Worm (Caenorhabditis elegans) whole organism, L1 larva: ENCODE results near the gene R09H10.1.

Experiments used
- F16B12.6 ChIP-seq: fragments of 150-350 bp; optimal IDR thresholded peaks from 2 replicates; lab custom pipeline; 2014; ENCODE audit warnings: missing biosample characterization, missing genetic modification characterization
- aha-1 ChIP-seq: fragments of 150-350 bp; optimal IDR thresholded peaks from 2 replicates; lab custom pipeline; 2014; ENCODE audit warnings: missing biosample characterization, missing genetic modification characterization
- blmp-1 ChIP-seq: fragments of 150-350 bp; optimal IDR thresholded peaks from 2 replicates; lab custom pipeline; 2014; ENCODE audit warnings: missing biosample characterization, missing genetic modification characterization
- ceh-8 ChIP-seq: fragments of 200-800 bp; sonication (Bioruptor generic); optimal IDR thresholded peaks from 2 replicates; lab custom pipeline; 2018; ENCODE audit warnings: mild to moderate bottlenecking, missing genetic modification characterization, moderate library complexity, missing compliant biosample characterization
- ceh-88 ChIP-seq: fragments of 200-800 bp; sonication (Bioruptor generic); IDR thresholded peaks from 2 replicates; pipeline ENCODE4 v1.3.6; 2022; ENCODE audit warnings: missing genetic modification characterization, missing compliant biosample characterization
- ces-1 ChIP-seq: fragments of 150-350 bp; optimal IDR thresholded peaks from 2 replicates; lab custom pipeline; 2014; ENCODE audit warnings: missing biosample characterization, missing genetic modification reagents, missing genetic modification characterization
- efl-1 ChIP-seq, 4 experiments: fragments of 150-350 bp; optimal IDR thresholded peaks in 3 of 4; peaks in 1 of 4; 1 replicate in 1 of 4; 2 replicates in 3 of 4; lab custom pipeline; 2014; ENCODE audit warnings: missing biosample characterization in 2 of 4, missing genetic modification characterization in 2 of 4, missing genetic modification reagents in 2 of 4
- efl-3 ChIP-seq: fragments of 200-800 bp; sonication (Bioruptor generic); optimal IDR thresholded peaks from 2 replicates; lab custom pipeline; 2018; ENCODE audit warnings: mild to moderate bottlenecking, missing genetic modification characterization, missing compliant biosample characterization
- egl-27 ChIP-seq, 2 experiments: fragments of 150-350 bp in 1 of 2; sonication (generic microtip); optimal IDR thresholded peaks; 3 replicates each; lab custom pipeline; 2017 to 2018; ENCODE audit warnings: missing biosample characterization in 2 of 2, missing genetic modification characterization in 2 of 2, missing genetic modification reagents in 2 of 2
- elt-2 ChIP-seq: sonication (generic microtip); optimal IDR thresholded peaks from 2 replicates; lab custom pipeline; 2016; ENCODE audit warnings: missing genetic modification characterization, mild to moderate bottlenecking, inconsistent platforms, missing compliant biosample characterization, missing genetic modification reagents
- elt-3 ChIP-seq, 6 experiments: fragments of 150-350 bp in 1 of 6; sonication (generic microtip); optimal IDR thresholded peaks; 2 replicates each; lab custom pipeline; 2017 to 2018; ENCODE audit warnings: missing biosample characterization in 6 of 6, missing genetic modification characterization in 6 of 6, inconsistent platforms in 1 of 6
- fkh-4 ChIP-seq: sonication (generic microtip); optimal IDR thresholded peaks from 2 replicates; lab custom pipeline; 2016; ENCODE audit warnings: missing compliant biosample characterization, missing genetic modification characterization, borderline replicate concordance
- fkh-8 ChIP-seq: sonication (generic microtip); optimal IDR thresholded peaks from 2 replicates; lab custom pipeline; 2016; ENCODE audit warnings: mild to moderate bottlenecking, missing genetic modification characterization, missing compliant biosample characterization
- hlh-17 ChIP-seq: fragments of 200-800 bp; sonication (Bioruptor generic); optimal IDR thresholded peaks from 2 replicates; lab custom pipeline; 2018; ENCODE audit warnings: missing genetic modification characterization, mild to moderate bottlenecking, missing compliant biosample characterization, moderate library complexity, borderline replicate concordance
- hlh-4 ChIP-seq: sonication (generic microtip); optimal IDR thresholded peaks from 2 replicates; lab custom pipeline; 2016; ENCODE audit warnings: mild to moderate bottlenecking, missing genetic modification characterization, missing compliant biosample characterization
- irx-1 ChIP-seq: sonication (generic microtip); optimal IDR thresholded peaks from 2 replicates; lab custom pipeline; 2016; ENCODE audit warnings: missing genetic modification characterization, missing compliant biosample characterization
- jun-1 ChIP-seq: fragments of 150-350 bp; optimal IDR thresholded peaks from 2 replicates; lab custom pipeline; 2014; ENCODE audit warnings: missing biosample characterization, missing genetic modification reagents, missing genetic modification characterization
- lin-14 ChIP-seq: fragments of 200-800 bp; sonication (Bioruptor generic); optimal IDR thresholded peaks from 2 replicates; lab custom pipeline; 2018; ENCODE audit warnings: mild to moderate bottlenecking, missing genetic modification characterization, moderate library complexity, missing compliant biosample characterization
- lin-35 ChIP-seq, 2 experiments: fragments of 150-350 bp; optimal IDR thresholded peaks; 2 replicates each; lab custom pipeline; 2014; ENCODE audit warnings: missing biosample characterization in 2 of 2, missing genetic modification characterization in 2 of 2, missing genetic modification reagents in 2 of 2
- lin-39 ChIP-seq: fragments of 150-350 bp; optimal IDR thresholded peaks from 2 replicates; lab custom pipeline; 2014; ENCODE audit warnings: missing biosample characterization, missing genetic modification reagents, missing genetic modification characterization
- lsy-2 ChIP-seq, 2 experiments: fragments of 150-350 bp; optimal IDR thresholded peaks; 2 replicates each; lab custom pipeline; 2014; ENCODE audit warnings: missing biosample characterization in 2 of 2, missing genetic modification characterization in 2 of 2
- mab-9 ChIP-seq: fragments of 200-800 bp; sonication (Bioruptor generic); IDR thresholded peaks from 2 replicates; pipeline ENCODE4 v1.3.6; 2022; ENCODE audit warnings: missing genetic modification reagents, missing genetic modification characterization, missing compliant biosample characterization
- mdl-1 ChIP-seq, 2 experiments: fragments of 150-350 bp; optimal IDR thresholded peaks; 2 replicates each; lab custom pipeline; 2014 to 2017; ENCODE audit warnings: missing biosample characterization in 2 of 2, missing genetic modification characterization in 2 of 2, inconsistent platforms in 1 of 2
- mep-1 ChIP-seq: fragments of 150-350 bp; optimal IDR thresholded peaks from 2 replicates; lab custom pipeline; 2014; ENCODE audit warnings: missing biosample characterization, missing genetic modification characterization
- nhr-12 ChIP-seq: sonication (generic microtip); optimal IDR thresholded peaks from 2 replicates; lab custom pipeline; 2017; ENCODE audit warnings: missing biosample characterization, missing genetic modification characterization
- nhr-20 ChIP-seq: sonication (generic microtip); optimal IDR thresholded peaks from 2 replicates; lab custom pipeline; 2016; ENCODE audit warnings: mild to moderate bottlenecking, missing genetic modification characterization, missing compliant biosample characterization
- nhr-85 ChIP-seq: sonication (generic microtip); peaks from one replicate; lab custom pipeline; 2016; ENCODE audit warnings: missing genetic modification characterization, inconsistent platforms, missing compliant biosample characterization
- pax-3 ChIP-seq: fragments of 200-800 bp; sonication (Bioruptor generic); optimal IDR thresholded peaks from 2 replicates; lab custom pipeline; 2018; ENCODE audit warnings: mild to moderate bottlenecking, missing genetic modification characterization, moderate library complexity, missing compliant biosample characterization
- rnt-1 ChIP-seq: sonication (generic microtip); optimal IDR thresholded peaks from 2 replicates; lab custom pipeline; 2016; ENCODE audit warnings: mild to moderate bottlenecking, missing genetic modification characterization, moderate library complexity, missing compliant biosample characterization
- snu-23 ChIP-seq: sonication (generic microtip); optimal IDR thresholded peaks from 2 replicates; lab custom pipeline; 2016; ENCODE audit warnings: missing genetic modification characterization, missing compliant biosample characterization
- sox-4 ChIP-seq: sonication (generic microtip); optimal IDR thresholded peaks from 2 replicates; lab custom pipeline; 2016; ENCODE audit warnings: missing genetic modification characterization, missing compliant biosample characterization
- sptf-1 ChIP-seq: fragments of 150-350 bp; optimal IDR thresholded peaks from 2 replicates; lab custom pipeline; 2014; ENCODE audit warnings: missing biosample characterization, missing genetic modification characterization
- sup-37 ChIP-seq: fragments of 200-800 bp; sonication (Bioruptor generic); optimal IDR thresholded peaks from 2 replicates; lab custom pipeline; 2018; ENCODE audit warnings: mild to moderate bottlenecking, missing genetic modification characterization, missing compliant biosample characterization
- unc-62 ChIP-seq: fragments of 150-350 bp; optimal IDR thresholded peaks from 2 replicates; lab custom pipeline; 2014; ENCODE audit warnings: missing biosample characterization, missing genetic modification reagents, missing genetic modification characterization
- unc-86 ChIP-seq: sonication (generic microtip); optimal IDR thresholded peaks from 2 replicates; lab custom pipeline; 2016; ENCODE audit warnings: missing genetic modification characterization, missing compliant biosample characterization
- xbp-1 ChIP-seq: sonication (generic microtip); optimal IDR thresholded peaks from 2 replicates; lab custom pipeline; 2016; ENCODE audit warnings: missing genetic modification characterization, missing compliant biosample characterization

Gene R09H10.1

DNA sequence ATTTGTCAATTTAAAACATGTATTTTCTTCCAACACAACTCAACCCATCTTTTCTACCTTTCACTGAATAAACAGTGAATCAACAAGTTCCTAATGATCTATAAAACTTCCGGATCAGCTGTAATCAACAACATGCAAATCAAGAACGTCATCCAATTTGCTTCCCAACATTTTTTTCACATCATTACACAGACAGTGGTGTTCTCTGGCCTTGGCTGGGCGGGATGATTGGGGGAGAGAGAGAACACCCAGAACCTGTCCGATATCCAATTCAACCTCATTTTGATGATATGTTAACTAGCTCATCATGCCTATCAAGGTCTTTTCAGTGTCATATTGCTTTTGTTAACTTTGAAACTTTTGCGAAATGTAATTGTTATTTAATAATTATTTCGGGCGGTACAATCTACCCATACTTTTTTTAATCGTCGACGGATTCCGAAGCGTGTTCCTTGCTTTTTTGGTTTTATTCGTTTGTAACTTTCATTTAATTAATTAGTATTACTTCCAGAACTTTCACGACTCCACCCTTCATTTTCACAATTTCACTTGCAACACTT lies 14.9 kb downstream of the R09H10.1 start, which contains the start of gene ptr-14:
Gene ptr-14, plus strand, starts transcription at position 510 of the 560 bp plus-strand sequence.
- TF ChIP-seq mep-1 (tag; lab: Kevin White, UChicago) (no peak), nhr-85 (tag; lab: Kevin White, UChicago) (peak; percentile 50)

DNA sequence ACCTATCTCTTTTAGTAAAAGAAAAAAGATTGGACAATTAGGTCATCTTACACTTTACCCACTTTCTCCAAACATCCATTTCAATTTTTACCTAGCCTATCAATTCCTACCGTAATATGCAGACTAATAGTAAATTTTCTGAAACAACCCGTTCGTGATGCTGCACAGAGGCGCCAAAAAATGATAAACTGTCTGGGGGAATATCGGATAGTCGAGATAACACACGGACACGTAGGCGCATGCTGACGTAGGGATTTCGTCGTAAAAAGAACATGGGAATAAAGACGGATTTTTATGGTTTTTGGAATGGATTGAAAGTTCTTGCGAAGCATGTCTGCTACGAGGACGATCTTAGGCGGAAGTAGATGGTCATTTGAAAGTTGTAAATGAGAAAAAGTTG lies 16.3 kb downstream of the R09H10.1 start:
- TF ChIP-seq blmp-1 (tag; lab: Kevin White, UChicago) (peak; percentile 76), elt-3 (tag; optimal IDR thresholded peaks at IDR 0.05; lab: Kevin White, UChicago) (peak in 1 of 6 experiments; percentile 57), sox-4 (tag; lab: Kevin White, UChicago) (no peak), efl-1 (optimal IDR thresholded peaks at IDR 0.05; lab: Kevin White, UChicago) (no peak), efl-1 (GFP tag; optimal IDR thresholded peaks at IDR 0.05 in 1 of 2; lab: Kevin White, UChicago) (peak in 1 of 2 experiments; percentile 21)

DNA sequence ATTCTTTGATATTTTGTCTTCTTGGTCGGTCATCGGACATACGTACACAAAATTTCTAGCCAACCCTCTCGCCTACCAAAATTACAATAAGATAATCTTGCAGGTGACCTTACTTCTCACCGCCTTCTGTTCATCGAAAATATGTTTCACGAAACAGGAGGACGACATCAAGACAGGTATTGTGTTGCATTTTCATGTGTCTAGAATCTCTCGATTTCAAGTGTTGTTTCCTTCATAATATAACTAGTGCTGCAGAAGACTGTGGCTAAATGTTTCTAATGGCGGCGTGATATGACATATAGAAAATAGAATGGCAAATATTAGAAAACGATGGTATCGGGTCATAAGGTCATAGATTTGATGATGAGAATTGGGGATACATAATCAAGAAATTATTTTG lies 17.0 kb downstream of the R09H10.1 start:
- TF ChIP-seq rnt-1 (tag; lab: Kevin White, UChicago) (no peak), elt-3 (tag; optimal IDR thresholded peaks at IDR 0.05; lab: Kevin White, UChicago) (peak in 1 of 6 experiments; percentile 46), efl-1 (optimal IDR thresholded peaks at IDR 0.05; lab: Kevin White, UChicago) (no peak), efl-1 (GFP tag; optimal IDR thresholded peaks at IDR 0.05 in 1 of 2; lab: Kevin White, UChicago) (peak in 1 of 2 experiments; percentile 18), hlh-17 (no peak), sup-37 (GFP tag; lab: Kevin White, UChicago) (no peak), unc-86 (no peak), nhr-85 (tag; lab: Kevin White, UChicago) (peak; percentile 66), mdl-1 (tag; optimal IDR thresholded peaks at IDR 0.05; lab: Kevin White, UChicago) (no peak), lsy-2 (tag; optimal IDR thresholded peaks at IDR 0.05; lab: Kevin White, UChicago) (no peak), blmp-1 (tag; lab: Kevin White, UChicago) (peak; percentile 44), lin-35 (GFP tag; optimal IDR thresholded peaks at IDR 0.05; lab: Kevin White, UChicago) (peak in 1 of 2 experiments; percentile 12), unc-62 (GFP tag; lab: Kevin White, UChicago) (no peak), snu-23 (GFP tag; lab: Kevin White, UChicago) (peak; percentile 24), nhr-20 (tag; lab: Kevin White, UChicago) (peak; percentile 50), ceh-88 (GFP tag; lab: Robert Waterston, UW) (no peak), egl-27 (tag; optimal IDR thresholded peaks at IDR 0.05; lab: Kevin White, UChicago) (no peak), mep-1 (tag; lab: Kevin White, UChicago) (no peak), lin-14 (GFP tag; lab: Kevin White, UChicago) (peak; percentile 65), fkh-8 (tag; lab: Kevin White, UChicago) (no peak)

DNA sequence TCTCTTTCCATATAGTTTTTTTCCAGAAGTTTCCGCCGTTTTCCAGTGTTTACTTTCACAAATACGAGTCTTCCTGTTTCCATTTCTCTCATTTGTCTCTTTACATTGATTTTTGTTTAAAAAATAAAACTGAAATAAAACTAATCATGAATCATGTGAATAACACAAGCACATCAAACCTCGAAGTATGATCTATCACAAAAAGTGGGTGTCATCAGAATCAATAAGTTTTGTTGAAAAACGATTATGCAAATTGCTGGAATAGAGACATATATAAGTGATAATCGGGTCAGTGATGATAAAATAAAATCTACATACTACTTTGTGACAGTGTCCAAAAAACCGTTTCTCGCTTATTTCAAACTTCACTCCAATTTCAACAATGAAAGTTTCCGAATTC lies 20.7 kb downstream of the R09H10.1 start, which contains the start of gene R09H10.7:
Gene R09H10.7, plus strand, starts transcription at position 301 of the 400 bp plus-strand sequence.
- TF ChIP-seq fkh-8 (tag; lab: Kevin White, UChicago): no peak
- no peak for TF ChIP-seq mdl-1 (tag; optimal IDR thresholded peaks at IDR 0.05; lab: Kevin White, UChicago)
- TF ChIP-seq irx-1 (tag; lab: Kevin White, UChicago): no peak
- no peak for TF ChIP-seq mab-9 (GFP tag; lab: Robert Waterston, UW)
- no peak for TF ChIP-seq pax-3 (tag; lab: Kevin White, UChicago)
- no peak for TF ChIP-seq ces-1 (GFP tag; lab: Kevin White, UChicago)
- no peak for TF ChIP-seq nhr-12 (tag; lab: Kevin White, UChicago)
- no peak for TF ChIP-seq efl-3 (GFP tag; lab: Kevin White, UChicago)
- TF ChIP-seq fkh-4 (tag; lab: Kevin White, UChicago): no peak
- TF ChIP-seq F16B12.6: no peak
- no peak for TF ChIP-seq aha-1 (tag; lab: Kevin White, UChicago)
- no peak for TF ChIP-seq hlh-4 (tag; lab: Kevin White, UChicago)
- TF ChIP-seq sptf-1 (tag; lab: Kevin White, UChicago): no peak
- no peak for TF ChIP-seq lin-39
- TF ChIP-seq xbp-1 (tag; lab: Kevin White, UChicago): no peak
- TF ChIP-seq elt-2 (tag; lab: Kevin White, UChicago): no peak
- no peak for TF ChIP-seq jun-1 (tag; lab: Kevin White, UChicago)
- no peak for TF ChIP-seq ceh-8 (GFP tag; lab: Kevin White, UChicago)
- TF ChIP-seq, all 84 proteins: peak for 0
